Fruit fly (Drosophila melanogaster) whole organism, embryonic: Measurements from ENCODE around the gene prd1.
A peak's percentile ranks its signal among the peaks of the same experiment; 100 is the strongest.

Experiments used
- Abd-B ChIP-seq: fragments of 200-800 bp; sonication (Bioruptor generic); optimal IDR thresholded peaks from 2 replicates; lab custom pipeline; 2018; ENCODE audit warnings: missing biosample characterization, mild to moderate bottlenecking, missing genetic modification characterization, moderate library complexity
- Aef1 ChIP-seq: fragments of 200-800 bp; sonication (Bioruptor generic); IDR thresholded peaks from 3 replicates; pipeline ENCODE4 v1.3.6; 2022; ENCODE audit warnings: missing biosample characterization, missing genetic modification characterization
- B-H2 ChIP-seq: fragments of 200-800 bp; sonication (Bioruptor generic); optimal IDR thresholded peaks from 2 replicates; lab custom pipeline; 2018; ENCODE audit warnings: missing biosample characterization, mild to moderate bottlenecking, missing genetic modification characterization
- BtbVII ChIP-seq: fragments of 200-800 bp; sonication (Bioruptor generic); optimal IDR thresholded peaks from 3 replicates; lab custom pipeline; 2017; ENCODE audit warnings: missing biosample characterization, mild to moderate bottlenecking, missing genetic modification characterization
- CG10431 ChIP-seq: fragments of 200-800 bp; sonication (Bioruptor generic); optimal IDR thresholded peaks from 3 replicates; lab custom pipeline; 2018; ENCODE audit warnings: missing biosample characterization, mild to moderate bottlenecking, missing genetic modification characterization
- CG10543 ChIP-seq: fragments of 200-800 bp; sonication (Bioruptor generic); optimal IDR thresholded peaks from 3 replicates; lab custom pipeline; 2017; ENCODE audit warnings: missing biosample characterization, mild to moderate bottlenecking, missing genetic modification characterization, moderate library complexity
- CG12299 ChIP-seq: fragments of 200-800 bp; sonication (Bioruptor generic); optimal IDR thresholded peaks from 2 replicates; lab custom pipeline; 2018; ENCODE audit warnings: missing biosample characterization, mild to moderate bottlenecking, missing genetic modification characterization
- CG1233 ChIP-seq: fragments of 200-800 bp; sonication (Bioruptor generic); optimal IDR thresholded peaks from 4 replicates; lab custom pipeline; 2018; ENCODE audit warnings: missing biosample characterization, mild to moderate bottlenecking, missing genetic modification characterization
- CG13123 ChIP-seq: fragments of 200-800 bp; sonication (Bioruptor generic); optimal IDR thresholded peaks from 2 replicates; lab custom pipeline; 2016; ENCODE audit warnings: missing biosample characterization, missing genetic modification characterization
- CG13775 ChIP-seq: fragments of 200-800 bp; sonication (Bioruptor generic); optimal IDR thresholded peaks from 3 replicates; lab custom pipeline; 2017; ENCODE audit warnings: missing biosample characterization, mild to moderate bottlenecking, missing genetic modification characterization
- CG15479 ChIP-seq: fragments of 200-800 bp; sonication (Bioruptor generic); optimal IDR thresholded peaks from 3 replicates; lab custom pipeline; 2019; ENCODE audit warnings: missing biosample characterization, mild to moderate bottlenecking, missing genetic modification characterization, moderate library complexity
- CG2116 ChIP-seq: fragments of 200-800 bp; sonication (Bioruptor generic); optimal IDR thresholded peaks from 3 replicates; lab custom pipeline; 2018; ENCODE audit warnings: missing biosample characterization, mild to moderate bottlenecking, missing genetic modification characterization
- CG2202 ChIP-seq: fragments of 200-800 bp; sonication (Bioruptor generic); optimal IDR thresholded peaks from 2 replicates; lab custom pipeline; 2018; ENCODE audit warnings: missing biosample characterization, mild to moderate bottlenecking, missing genetic modification characterization
- CG2712 ChIP-seq: fragments of 200-800 bp; optimal IDR thresholded peaks from 3 replicates; lab custom pipeline; 2019; ENCODE audit warnings: missing biosample characterization, mild to moderate bottlenecking, missing genetic modification characterization, moderate library complexity
- CG3065 ChIP-seq: fragments of 200-800 bp; sonication (Bioruptor generic); optimal IDR thresholded peaks from 2 replicates; lab custom pipeline; 2016; ENCODE audit warnings: missing biosample characterization, missing genetic modification characterization
- CG33557 ChIP-seq: fragments of 200-800 bp; sonication (Bioruptor generic); optimal IDR thresholded peaks from 2 replicates; lab custom pipeline; 2019; ENCODE audit warnings: missing biosample characterization, mild to moderate bottlenecking, missing genetic modification characterization, moderate library complexity
- CG4707 ChIP-seq: fragments of 200-800 bp; sonication (Bioruptor generic); optimal IDR thresholded peaks from 2 replicates; lab custom pipeline; 2018; ENCODE audit warnings: missing biosample characterization, mild to moderate bottlenecking, missing genetic modification characterization, moderate library complexity
- CG6683 ChIP-seq: fragments of 200-800 bp; sonication (Bioruptor generic); optimal IDR thresholded peaks from 2 replicates; lab custom pipeline; 2017; ENCODE audit warnings: missing biosample characterization, mild to moderate bottlenecking, missing genetic modification characterization, missing genetic modification reagents
- CG8290 ChIP-seq, 3 experiments: fragments of 200-800 bp; sonication (Bioruptor generic); optimal IDR thresholded peaks; 2 replicates each; lab custom pipeline; 2016 to 2019; ENCODE audit warnings: missing biosample characterization in 3 of 3, missing genetic modification characterization in 3 of 3, mild to moderate bottlenecking in 2 of 3, moderate library complexity in 1 of 3
- CG9609 ChIP-seq: fragments of 200-800 bp; sonication (Bioruptor generic); optimal IDR thresholded peaks from 3 replicates; lab custom pipeline; 2016; ENCODE audit warnings: missing biosample characterization, missing genetic modification characterization
- CTCF ChIP-seq: fragments of 200-800 bp; sonication (Bioruptor generic); optimal IDR thresholded peaks from 2 replicates; lab custom pipeline; 2017; ENCODE audit warnings: missing biosample characterization, mild to moderate bottlenecking, missing genetic modification characterization, moderate library complexity
- CoRest ChIP-seq: fragments of 200-800 bp; sonication (Bioruptor generic); optimal IDR thresholded peaks from 3 replicates; lab custom pipeline; 2018; ENCODE audit warnings: missing biosample characterization, mild to moderate bottlenecking, missing genetic modification characterization, moderate library complexity
- Dll ChIP-seq: fragments of 200-800 bp; sonication (Bioruptor generic); IDR thresholded peaks from 4 replicates; pipeline ENCODE4 v1.3.6; 2022; ENCODE audit warnings: missing biosample characterization, missing genetic modification characterization; ENCODE audit not compliant: partially characterized antibody
- HHEX ChIP-seq: fragments of 200-800 bp; sonication (Bioruptor generic); optimal IDR thresholded peaks from 3 replicates; lab custom pipeline; 2017; ENCODE audit warnings: missing biosample characterization, mild to moderate bottlenecking, missing genetic modification characterization, missing genetic modification reagents
- Hmr ChIP-seq: fragments of 200-800 bp; sonication (Bioruptor generic); optimal IDR thresholded peaks from 3 replicates; lab custom pipeline; 2017; ENCODE audit warnings: mild to moderate bottlenecking, missing biosample characterization, missing genetic modification reagents, missing genetic modification characterization
- Hr51 ChIP-seq, 2 experiments: fragments of 200-800 bp; sonication (Bioruptor generic); optimal IDR thresholded peaks; 2 replicates in 1 of 2; 3 replicates in 1 of 2; lab custom pipeline; 2016 to 2018; ENCODE audit warnings: missing biosample characterization in 2 of 2, missing genetic modification characterization in 2 of 2, mild to moderate bottlenecking in 1 of 2, moderate library complexity in 1 of 2
- Hr78 ChIP-seq, 2 experiments: fragments of 200-800 bp in 1 of 2; fragments of >200 bp in 1 of 2; sonication (Bioruptor generic) in 1 of 2; optimal IDR thresholded peaks; 2 replicates each; lab custom pipeline; 2017 to 2019; ENCODE audit warnings: missing biosample characterization in 2 of 2, missing genetic modification characterization in 2 of 2, mild to moderate bottlenecking in 1 of 2, moderate library complexity in 1 of 2
- Hsf ChIP-seq: fragments of 200-800 bp; sonication (Bioruptor generic); optimal IDR thresholded peaks from 3 replicates; lab custom pipeline; 2016; ENCODE audit warnings: missing biosample characterization, missing genetic modification characterization
- Jarid2 ChIP-seq: fragments of 200-800 bp; sonication (Bioruptor generic); optimal IDR thresholded peaks from 3 replicates; lab custom pipeline; 2017; ENCODE audit warnings: mild to moderate bottlenecking, missing biosample characterization, missing genetic modification reagents, missing genetic modification characterization
- Oli ChIP-seq: fragments of 200-800 bp; sonication (Bioruptor generic); optimal IDR thresholded peaks from 2 replicates; lab custom pipeline; 2018; ENCODE audit warnings: missing biosample characterization, mild to moderate bottlenecking, missing genetic modification characterization, moderate library complexity
- Spps ChIP-seq: fragments of 200-800 bp; sonication (Bioruptor generic); optimal IDR thresholded peaks from 2 replicates; lab custom pipeline; 2018; ENCODE audit warnings: missing biosample characterization, mild to moderate bottlenecking, missing genetic modification characterization
- ac ChIP-seq: fragments of 200-800 bp; sonication (Bioruptor generic); optimal IDR thresholded peaks from 3 replicates; lab custom pipeline; 2017; ENCODE audit warnings: missing biosample characterization, mild to moderate bottlenecking, missing genetic modification characterization
- bsh ChIP-seq, 2 experiments: fragments of 200-800 bp; sonication (Bioruptor generic); optimal IDR thresholded peaks; 2 replicates each; lab custom pipeline; 2017 to 2018; ENCODE audit warnings: mild to moderate bottlenecking in 2 of 2, missing biosample characterization in 2 of 2, missing genetic modification characterization in 2 of 2, moderate library complexity in 1 of 2
- crc ChIP-seq: fragments of 200-800 bp; sonication (Bioruptor generic); optimal IDR thresholded peaks from 2 replicates; lab custom pipeline; 2016; ENCODE audit warnings: missing biosample characterization, missing genetic modification characterization
- croc ChIP-seq: fragments of 200-800 bp; sonication (Bioruptor generic); conservative IDR thresholded peaks from 3 replicates; pipeline ENCODE4 v1.3.6; 2022; ENCODE audit warnings: missing biosample characterization, missing genetic modification characterization
- dati ChIP-seq: fragments of 200-800 bp; sonication (Bioruptor generic); IDR thresholded peaks from 2 replicates; pipeline ENCODE4 v1.3.6; 2022; ENCODE audit warnings: missing biosample characterization, missing genetic modification characterization
- eve ChIP-seq, 2 experiments: fragments of >200 bp; optimal IDR thresholded peaks; 2 replicates each; lab custom pipeline; 2017; ENCODE audit warnings: missing biosample characterization in 2 of 2, missing genetic modification characterization in 2 of 2
- fd64A ChIP-seq: fragments of 200-800 bp; sonication (Bioruptor generic); optimal IDR thresholded peaks from 3 replicates; lab custom pipeline; 2018; ENCODE audit warnings: missing biosample characterization, mild to moderate bottlenecking, missing genetic modification characterization
- gem ChIP-seq: fragments of 200-800 bp; sonication (Bioruptor generic); optimal IDR thresholded peaks from 2 replicates; lab custom pipeline; 2019; ENCODE audit warnings: missing biosample characterization, mild to moderate bottlenecking, missing genetic modification characterization, moderate library complexity
- hb ChIP-seq: fragments of 200-800 bp; sonication (Bioruptor generic); IDR thresholded peaks from 3 replicates; pipeline ENCODE4 v1.3.6; 2022; ENCODE audit warnings: missing biosample characterization, missing genetic modification characterization; ENCODE audit not compliant: partially characterized antibody
- sc ChIP-seq, 3 experiments: fragments of >200 bp in 2 of 3; fragments of 200-800 bp in 1 of 3; sonication (Bioruptor generic) in 1 of 3; optimal IDR thresholded peaks; 2 replicates in 2 of 3; 3 replicates in 1 of 3; lab custom pipeline; 2017; ENCODE audit warnings: mild to moderate bottlenecking in 1 of 3, missing biosample characterization in 1 of 3, missing genetic modification characterization in 1 of 3, missing genetic modification reagents in 1 of 3
- seq ChIP-seq: fragments of 200-800 bp; sonication (Bioruptor generic); IDR thresholded peaks from 2 replicates; pipeline ENCODE4 v1.3.6; 2022; ENCODE audit warnings: missing biosample characterization, missing genetic modification characterization
- stc ChIP-seq: fragments of 200-800 bp; sonication (Bioruptor generic); IDR thresholded peaks from 2 replicates; pipeline ENCODE4 v1.3.6; 2022; ENCODE audit warnings: missing biosample characterization, missing genetic modification characterization
- trem ChIP-seq: fragments of 200-800 bp; optimal IDR thresholded peaks from 3 replicates; lab custom pipeline; 2019; ENCODE audit warnings: missing biosample characterization, mild to moderate bottlenecking, missing genetic modification characterization, moderate library complexity
- tup ChIP-seq: fragments of 200-800 bp; sonication (Bioruptor generic); optimal IDR thresholded peaks from 2 replicates; lab custom pipeline; 2016; ENCODE audit warnings: missing biosample characterization, mild to moderate bottlenecking, missing genetic modification characterization, moderate library complexity
- unpg ChIP-seq: fragments of 200-800 bp; sonication (Bioruptor generic); optimal IDR thresholded peaks from 3 replicates; lab custom pipeline; 2018; ENCODE audit warnings: missing biosample characterization, mild to moderate bottlenecking, missing genetic modification characterization, moderate library complexity
- vnd ChIP-seq: fragments of 200-800 bp; sonication (Bioruptor generic); IDR thresholded peaks from 3 replicates; pipeline ENCODE4 v1.3.6; 2022; ENCODE audit warnings: missing biosample characterization, missing genetic modification characterization; ENCODE audit not compliant: partially characterized antibody
- wdn ChIP-seq: fragments of 200-800 bp; sonication (Bioruptor generic); IDR thresholded peaks from 2 replicates; pipeline ENCODE4 v1.3.6; 2022; ENCODE audit warnings: missing biosample characterization, missing genetic modification characterization

Gene prd1

DNA sequence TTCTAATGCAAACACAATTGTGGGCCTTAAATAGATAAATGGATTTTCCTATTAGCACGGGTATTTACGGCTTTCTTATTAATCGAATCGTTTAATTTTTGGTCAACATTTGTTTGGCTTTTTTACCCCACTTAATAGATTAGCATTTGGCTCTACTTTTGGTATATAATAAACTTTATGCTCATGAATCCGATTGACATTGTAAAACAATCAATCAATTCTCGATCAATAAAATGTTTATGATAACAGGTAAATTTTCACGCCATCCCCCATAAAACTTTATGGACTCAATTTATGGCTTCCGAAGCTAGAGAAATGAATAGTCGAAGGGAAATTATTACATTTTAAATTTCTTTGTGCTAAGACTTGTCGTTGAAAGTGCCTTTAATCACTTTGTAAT lies 22.8 kb upstream of the prd1 start (continued):
- TF ChIP-seq ac (GFP tag; lab: Kevin White, UChicago) = no peak
- peak; percentile 68 for TF ChIP-seq B-H2 (GFP tag; lab: Kevin White, UChicago)
- no peak for TF ChIP-seq CG33557 (GFP tag; lab: Kevin White, UChicago)
- peak; percentile 17 for TF ChIP-seq BtbVII
- peak; percentile 55 for TF ChIP-seq HHEX (GFP tag; lab: Kevin White, UChicago)
- no peak for TF ChIP-seq CG10543 (GFP tag; lab: Kevin White, UChicago)
- TF ChIP-seq bsh (GFP tag; optimal IDR thresholded peaks at IDR 0.05; lab: Kevin White, UChicago) = peak in 1 of 2 experiments; percentile 64
- no peak for TF ChIP-seq crc (GFP tag; lab: Kevin White, UChicago)
- no peak for TF ChIP-seq croc (GFP tag; lab: Robert Waterston, UW)
- peak; percentile 42 for TF ChIP-seq CTCF (GFP tag; lab: Kevin White, UChicago)
- peak; percentile 13; the same call in 1 of the 2 replicates for TF ChIP-seq seq (GFP tag; lab: Robert Waterston, UW)
- no peak for TF ChIP-seq tup (GFP tag; lab: Kevin White, UChicago)
- peak; percentile 73 for TF ChIP-seq trem (tag; lab: Kevin White, UChicago)
- TF ChIP-seq CG13775 = no peak
- TF ChIP-seq unpg (GFP tag; lab: Kevin White, UChicago) = peak; percentile 89
- TF ChIP-seq CG6683 (GFP tag; lab: Kevin White, UChicago) = no peak
- no peak for TF ChIP-seq Hsf (GFP tag; lab: Kevin White, UChicago)
- TF ChIP-seq CG2202 = peak; percentile 22
- TF ChIP-seq vnd (GFP tag; lab: Robert Waterston, UW) = no peak
- peak; percentile 29 for TF ChIP-seq Hmr (GFP tag; lab: Kevin White, UChicago)
- peak in 1 of 2 experiments; percentile 30 for TF ChIP-seq Hr78 (GFP tag; optimal IDR thresholded peaks at IDR 0.05; lab: Kevin White, UChicago)
- TF ChIP-seq CG4707 = peak; percentile 35
- peak; percentile 15 for TF ChIP-seq Spps (tag; lab: Kevin White, UChicago)
- TF ChIP-seq CoRest (tag; lab: Kevin White, UChicago) = peak; percentile 38
- TF ChIP-seq CG10431 (GFP tag; lab: Kevin White, UChicago) = peak; percentile 64
- TF ChIP-seq fd64A (GFP tag; lab: Kevin White, UChicago) = peak; percentile 65
- TF ChIP-seq CG2712 (tag; lab: Kevin White, UChicago) = peak; percentile 41
- TF ChIP-seq eve (GFP tag; optimal IDR thresholded peaks at IDR 0.05; lab: Kevin White, UChicago) = no peak
- 0 out of 2 replicates have a peak, but pooled peaks have one; percentile 13 for TF ChIP-seq stc (GFP tag; lab: Robert Waterston, UW)
- peak; percentile 66 for TF ChIP-seq Oli (tag; lab: Kevin White, UChicago)
- no peak for TF ChIP-seq hb (GFP tag; lab: Robert Waterston, UW)
- TF ChIP-seq Jarid2 (GFP tag; lab: Kevin White, UChicago) = no peak
- TF ChIP-seq gem = peak; percentile 51
- TF ChIP-seq CG2116 (GFP tag; lab: Kevin White, UChicago) = peak; percentile 3
- no peak for TF ChIP-seq dati
- peak; percentile 35 for TF ChIP-seq CG1233 (GFP tag; lab: Kevin White, UChicago)
- no peak for TF ChIP-seq CG15479
- no peak for TF ChIP-seq wdn (GFP tag; lab: Robert Waterston, UW)
- TF ChIP-seq CG12299 = peak; percentile 57
- no peak for TF ChIP-seq sc (optimal IDR thresholded peaks at IDR 0.05; lab: Kevin White, UChicago)
- TF ChIP-seq sc (GFP tag; optimal IDR thresholded peaks at IDR 0.05; lab: Kevin White, UChicago) = peak; percentile 32
- no peak for TF ChIP-seq CG13123 (GFP tag; lab: Kevin White, UChicago)
- TF ChIP-seq Hr51 (GFP tag; optimal IDR thresholded peaks at IDR 0.05; lab: Kevin White, UChicago) = peak in 1 of 2 experiments; percentile 75
- TF ChIP-seq CG8290 (GFP tag; optimal IDR thresholded peaks at IDR 0.05; lab: Kevin White, UChicago) = no peak
- peak in 1 of 2 experiments; percentile 67 for TF ChIP-seq CG8290 (tag; optimal IDR thresholded peaks at IDR 0.05; lab: Kevin White, UChicago)
- TF ChIP-seq Dll = no peak
- TF ChIP-seq Aef1 (GFP tag; lab: Robert Waterston, UW) = no peak
- no peak for TF ChIP-seq CG3065 (GFP tag; lab: Kevin White, UChicago)
- no peak for TF ChIP-seq Abd-B (GFP tag; lab: Kevin White, UChicago)
- TF ChIP-seq CG9609 (GFP tag; lab: Kevin White, UChicago) = no peak
